Fruit fly (Drosophila melanogaster): ENCODE measurements around the gene Mur89F.

Gene Mur89F

DNA sequence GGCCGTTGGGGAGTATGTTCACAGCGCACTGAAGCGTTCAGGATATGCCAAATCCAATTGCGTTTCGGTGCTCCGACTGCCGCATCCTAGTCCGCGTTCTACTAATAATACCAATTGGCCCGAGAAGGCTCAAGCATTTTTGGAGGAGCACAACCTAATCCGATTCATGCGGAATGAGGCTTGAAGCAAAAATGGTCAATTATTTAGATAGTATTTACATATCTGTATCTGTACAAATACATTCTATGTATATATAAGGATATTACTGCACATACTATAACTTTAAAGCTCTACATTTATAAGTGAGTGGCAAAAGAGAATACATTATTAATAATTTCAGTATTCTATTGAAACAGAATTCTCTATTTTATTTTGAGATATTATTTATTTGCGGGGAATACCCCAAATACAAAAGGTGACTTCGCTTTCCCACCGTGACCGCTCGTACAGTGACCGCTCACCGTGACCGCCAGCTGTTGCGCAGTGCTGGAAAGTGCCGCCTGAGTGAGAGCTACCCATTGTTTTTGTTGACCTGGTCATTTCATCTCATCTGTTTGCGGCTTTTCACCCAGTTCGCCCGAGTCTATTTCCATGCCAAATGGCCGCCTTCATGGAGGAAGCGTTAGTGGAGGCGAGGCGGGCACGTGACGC is 50.4 kb downstream of the Mur89F start, which contains the start of gene CG5292 (continued):
- TF ChIP-seq NC2β (GFP tag; optimal IDR thresholded peaks at IDR 0.05) (peak; percentile 10), eve (GFP tag; optimal IDR thresholded peaks at IDR 0.05) (no peak), Dp (GFP tag; optimal IDR thresholded peaks at IDR 0.05) (peak; percentile 42), Fer1 (GFP tag; optimal IDR thresholded peaks at IDR 0.05) (no peak), knrl (GFP tag; IDR thresholded peaks at IDR 0.05; ENCODE audit: partially characterized antibody) (peak; percentile 35; the same call in 1 of the 3 replicates), org-1 (GFP tag; optimal IDR thresholded peaks at IDR 0.05) (no peak), onecut (GFP tag; IDR thresholded peaks at IDR 0.05) (peak; percentile 52), ATbp (GFP tag; optimal IDR thresholded peaks at IDR 0.05) (peak; percentile 8), CG10959 (GFP tag; IDR thresholded peaks at IDR 0.05) (0 out of 2 replicates have a peak, but pooled peaks have one; percentile 27), CG33557 (GFP tag; optimal IDR thresholded peaks at IDR 0.05) (no peak), CG2202 (tag; optimal IDR thresholded peaks at IDR 0.05) (no peak), CG11247 (GFP tag; IDR thresholded peaks at IDR 0.05) (peak; percentile 47; the same call in 1 of the 2 replicates), ken (GFP tag; IDR thresholded peaks at IDR 0.05) (0 out of 3 replicates have a peak, but pooled peaks have one; percentile 36), NfI (GFP tag; optimal IDR thresholded peaks at IDR 0.05) (peak; percentile 55), Elba2 (GFP tag; optimal IDR thresholded peaks at IDR 0.05) (peak; percentile 24), unc-4 (GFP tag; IDR thresholded peaks at IDR 0.05; ENCODE audit: partially characterized antibody) (peak; percentile 53; the same call in 1 of the 2 replicates), CG18619 (GFP tag; optimal IDR thresholded peaks at IDR 0.05) (peak; percentile 23), CG5953 (GFP tag; IDR thresholded peaks at IDR 0.05) (0 out of 2 replicates have a peak, but pooled peaks have one; percentile 28), CG11398 (GFP tag; optimal IDR thresholded peaks at IDR 0.05) (no peak), ham (GFP tag; IDR thresholded peaks at IDR 0.05) (no peak), CG6689 (GFP tag; IDR thresholded peaks at IDR 0.05) (peak; percentile 56), fd64A (GFP tag; optimal IDR thresholded peaks at IDR 0.05) (no peak), CG16815 (GFP tag; optimal IDR thresholded peaks at IDR 0.05) (peak; percentile 8), danr (GFP tag; IDR thresholded peaks at IDR 0.05) (no peak), maf-S (GFP tag; optimal IDR thresholded peaks at IDR 0.05) (no peak), tup (GFP tag; optimal IDR thresholded peaks at IDR 0.05) (peak; percentile 32), Sry-β (GFP tag; optimal IDR thresholded peaks at IDR 0.05) (peak; percentile 22), mam (GFP tag; optimal IDR thresholded peaks at IDR 0.05) (peak; percentile 47), CG5180 (GFP tag; optimal IDR thresholded peaks at IDR 0.05) (no peak), H15 (GFP tag; IDR thresholded peaks at IDR 0.05) (peak; percentile 30; the same call in 1 of the 3 replicates), disco-r (GFP tag; optimal IDR thresholded peaks at IDR 0.05) (peak; percentile 20), CG9876 (GFP tag; optimal IDR thresholded peaks at IDR 0.05) (no peak), CG10209 (GFP tag; optimal IDR thresholded peaks at IDR 0.05) (peak; percentile 44), HLH4C (GFP tag; IDR thresholded peaks at IDR 0.05; ENCODE audit: partially characterized antibody) (peak; percentile 23; the same call in 1 of the 3 replicates), esg (GFP tag; conservative IDR thresholded peaks at IDR 0.05) (peak; percentile 34; the same call in 1 of the 2 replicates), CG30020 (tag; optimal IDR thresholded peaks at IDR 0.05) (no peak), dysf (GFP tag; IDR thresholded peaks at IDR 0.05) (peak; percentile 60; the same call in 2 of the 3 replicates), Awh (GFP tag; IDR thresholded peaks at IDR 0.05) (0 out of 2 replicates have a peak, but pooled peaks have one; percentile 43), CG34422 (GFP tag; IDR thresholded peaks at IDR 0.05) (peak; percentile 79; the same call in 2 of the 3 replicates), al (GFP tag; IDR thresholded peaks at IDR 0.05) (peak; percentile 22; the same call in 1 of the 2 replicates), Opbp (GFP tag; IDR thresholded peaks at IDR 0.05; ENCODE audit: partially characterized antibody) (peak; percentile 73), crol (GFP tag; IDR thresholded peaks at IDR 0.05) (no peak), cas (GFP tag; IDR thresholded peaks at IDR 0.05) (peak; percentile 40; the same call in 1 of the 2 replicates), pan (optimal IDR thresholded peaks at IDR 0.05) (no peak), pan (GFP tag; optimal IDR thresholded peaks at IDR 0.05 in 1 of 2, IDR thresholded peaks at IDR 0.05 in 1 of 2) (peak in 1 of 2 experiments; percentile 52), CG9437 (GFP tag; optimal IDR thresholded peaks at IDR 0.05) (peak; percentile 8), Trl (optimal IDR thresholded peaks at IDR 0.05) (no peak), Trl (GFP tag; optimal IDR thresholded peaks at IDR 0.05) (peak; percentile 17), CG7271 (tag; optimal IDR thresholded peaks at IDR 0.05) (no peak)
